Fruit fly (Drosophila melanogaster) whole organism, prepupa: Measurements from ENCODE around the gene CG32847.
A peak's percentile ranks its signal among the peaks of the same experiment; 100 is the strongest.

Source experiments
- CG10669 ChIP-seq: fragments of 200-800 bp; sonication (Bioruptor generic); optimal IDR thresholded peaks from 3 replicates; lab custom pipeline; 2018; ENCODE audit warnings: missing biosample characterization, mild to moderate bottlenecking, missing genetic modification characterization, moderate library complexity
- CG16779 ChIP-seq: fragments of 200-800 bp; sonication (Bioruptor generic); optimal IDR thresholded peaks from 3 replicates; lab custom pipeline; 2017; ENCODE audit warnings: missing biosample characterization, mild to moderate bottlenecking, missing genetic modification characterization
- CG6276 ChIP-seq: fragments of 200-800 bp; sonication (Bioruptor generic); optimal IDR thresholded peaks from 2 replicates; lab custom pipeline; 2017; ENCODE audit warnings: missing biosample characterization, mild to moderate bottlenecking, missing genetic modification characterization
- CG6792 ChIP-seq: fragments of 200-800 bp; sonication (Bioruptor generic); optimal IDR thresholded peaks from 3 replicates; lab custom pipeline; 2016; ENCODE audit warnings: missing biosample characterization, missing genetic modification characterization
- Ets21C ChIP-seq: fragments of 200-800 bp; sonication (Bioruptor generic); optimal IDR thresholded peaks from 3 replicates; lab custom pipeline; 2016; ENCODE audit warnings: missing biosample characterization, missing genetic modification characterization
- Hr39 ChIP-seq: fragments of 200-800 bp; sonication (Bioruptor generic); optimal IDR thresholded peaks from 2 replicates; lab custom pipeline; 2016; ENCODE audit warnings: missing biosample characterization, missing genetic modification characterization
- Lpt ChIP-seq: fragments of 200-800 bp; sonication (Bioruptor generic); optimal IDR thresholded peaks from 3 replicates; lab custom pipeline; 2016; ENCODE audit warnings: missing biosample characterization, missing genetic modification characterization
- achi ChIP-seq: fragments of 200-800 bp; sonication (Bioruptor generic); optimal IDR thresholded peaks from 3 replicates; lab custom pipeline; 2016; ENCODE audit warnings: missing biosample characterization, missing genetic modification characterization
- dac ChIP-seq: fragments of 200-800 bp; sonication (Bioruptor generic); optimal IDR thresholded peaks from 2 replicates; lab custom pipeline; 2017; ENCODE audit warnings: missing biosample characterization, mild to moderate bottlenecking, missing genetic modification characterization
- esn ChIP-seq: fragments of 200-800 bp; sonication (Bioruptor generic); optimal IDR thresholded peaks from 2 replicates; lab custom pipeline; 2016; ENCODE audit warnings: missing biosample characterization, mild to moderate bottlenecking, missing genetic modification characterization, moderate library complexity
- lz ChIP-seq: fragments of 200-800 bp; sonication (Bioruptor generic); optimal IDR thresholded peaks from 3 replicates; lab custom pipeline; 2016; ENCODE audit warnings: missing biosample characterization, missing genetic modification characterization
- pdm3 ChIP-seq: fragments of 200-800 bp; sonication (Bioruptor generic); optimal IDR thresholded peaks from 3 replicates; lab custom pipeline; 2016; ENCODE audit warnings: missing biosample characterization, missing genetic modification characterization
- salr ChIP-seq, 2 experiments: fragments of 200-800 bp; sonication (Bioruptor generic); optimal IDR thresholded peaks; 3 replicates each; lab custom pipeline; 2016 to 2018; ENCODE audit warnings: missing biosample characterization in 2 of 2, missing genetic modification characterization in 2 of 2, mild to moderate bottlenecking in 1 of 2
- svp ChIP-seq: fragments of 200-800 bp; sonication (Bioruptor generic); peaks from one replicate; lab custom pipeline; 2016; ENCODE audit warnings: missing biosample characterization, missing genetic modification characterization

DNA sequence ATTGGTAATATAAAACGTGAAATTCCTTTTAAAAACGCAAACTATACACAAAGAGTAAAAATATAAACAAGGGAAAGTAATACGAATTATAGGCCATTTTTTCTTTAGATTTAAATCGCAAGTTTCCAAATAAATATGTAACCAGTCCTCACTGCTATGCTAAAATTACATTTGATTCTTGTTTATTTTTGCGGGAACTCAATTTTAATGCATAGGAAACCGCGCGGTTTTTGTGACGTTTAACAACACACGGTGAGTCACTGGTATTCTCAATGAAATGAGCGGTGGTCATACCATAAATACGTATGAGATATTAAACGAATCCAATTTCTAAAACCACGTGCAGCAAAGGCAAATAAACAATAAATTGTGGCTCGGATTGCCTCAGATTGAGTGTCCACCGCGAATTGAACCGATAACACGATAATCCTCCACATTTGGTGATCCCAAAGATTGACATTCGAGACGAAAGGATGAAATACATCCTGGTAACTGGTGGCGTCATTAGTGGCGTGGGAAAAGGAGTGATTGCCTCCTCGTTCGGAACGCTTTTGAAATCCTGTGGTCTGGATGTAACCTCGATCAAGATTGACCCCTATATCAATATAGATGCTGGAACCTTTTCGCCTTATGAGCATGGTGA, 23.4 kb upstream of the CG32847 start, which contains the start of gene Ctps:
- TF ChIP-seq esn (GFP tag; lab: Kevin White, UChicago) (peak; percentile 37), CG10669 (GFP tag; lab: Kevin White, UChicago) (no peak), dac (GFP tag; lab: Kevin White, UChicago) (no peak), Hr39 (GFP tag; lab: Kevin White, UChicago) (no peak), CG6276 (GFP tag; lab: Kevin White, UChicago) (no peak), Ets21C (GFP tag; lab: Kevin White, UChicago) (no peak), Lpt (GFP tag; lab: Kevin White, UChicago) (no peak), salr (GFP tag; optimal IDR thresholded peaks at IDR 0.05; lab: Kevin White, UChicago) (no peak), svp (no peak), lz (GFP tag; lab: Kevin White, UChicago) (peak; percentile 30), CG16779 (tag; lab: Kevin White, UChicago) (no peak), pdm3 (peak; percentile 6), achi (GFP tag; lab: Kevin White, UChicago) (no peak), CG6792 (GFP tag; lab: Kevin White, UChicago) (no peak)
